Worm (Caenorhabditis elegans): Measurements from ENCODE around the gene T05A10.6.
A peak's percentile ranks its signal among the peaks of the same experiment; 100 is the strongest.

Gene T05A10.6

DNA sequence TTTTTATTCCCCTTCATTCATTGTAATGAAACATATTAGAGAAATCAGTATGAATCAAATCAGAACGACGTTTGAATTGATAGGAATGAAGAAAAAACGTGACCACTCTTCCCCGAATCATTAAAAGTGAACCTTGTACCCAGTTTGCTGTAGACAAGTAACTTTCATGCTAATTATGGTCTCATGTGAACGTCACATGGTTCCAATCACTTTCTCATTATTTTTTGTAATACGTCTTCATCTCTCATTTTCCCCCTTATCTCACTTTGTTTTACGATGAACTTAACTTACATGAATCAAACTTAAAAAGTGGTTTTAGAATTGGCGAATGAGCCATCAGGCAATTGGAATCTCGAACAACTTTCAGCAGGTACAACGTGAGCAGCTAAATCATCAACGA, 21.8 kb downstream of the T05A10.6 start:
- TF ChIP-seq nhr-23 (tag; optimal IDR thresholded peaks at IDR 0.05) (peak; percentile 66), pqm-1 (tag; optimal IDR thresholded peaks at IDR 0.05) (peak; percentile 12), nhr-43 (tag; optimal IDR thresholded peaks at IDR 0.05; ENCODE audit: poor library complexity, severe bottlenecking) (peak; percentile 88), nfya-1 (tag; optimal IDR thresholded peaks at IDR 0.05; ENCODE audit: insufficient read depth) (no peak), nhr-25 (tag; optimal IDR thresholded peaks at IDR 0.05) (peak; percentile 68), nhr-77 (tag; optimal IDR thresholded peaks at IDR 0.05) (no peak)

- TF ChIP-seq ztf-4 (tag; optimal IDR thresholded peaks at IDR 0.05) (no peak), zag-1 (tag; optimal IDR thresholded peaks at IDR 0.05) (no peak), nfya-1 (tag; optimal IDR thresholded peaks at IDR 0.05; ENCODE audit: insufficient read depth) (peak; percentile 68), snpc-4 (tag; optimal IDR thresholded peaks at IDR 0.05) (no peak), fos-1 (tag; optimal IDR thresholded peaks at IDR 0.05) (no peak), elt-2 (tag; optimal IDR thresholded peaks at IDR 0.05) (peak; percentile 93), unc-62 (GFP tag; optimal IDR thresholded peaks at IDR 0.05) (peak; percentile 28), jun-1 (tag; optimal IDR thresholded peaks at IDR 0.05) (peak; percentile 78), nhr-43 (tag; optimal IDR thresholded peaks at IDR 0.05; ENCODE audit: poor library complexity, severe bottlenecking) (peak; percentile 59), lin-15B (tag; optimal IDR thresholded peaks at IDR 0.05) (no peak), nhr-77 (tag; optimal IDR thresholded peaks at IDR 0.05) (no peak), sea-2 (GFP tag; optimal IDR thresholded peaks at IDR 0.05) (no peak), nhr-67 (tag; optimal IDR thresholded peaks at IDR 0.05) (no peak), lsy-12 (tag; optimal IDR thresholded peaks at IDR 0.05) (peak; percentile 30), egl-27 (tag; optimal IDR thresholded peaks at IDR 0.05) (peak; percentile 75), R02D3.7 (tag; optimal IDR thresholded peaks at IDR 0.05) (peak; percentile 40), nhr-76 (tag; optimal IDR thresholded peaks at IDR 0.05) (no peak), ceh-9 (tag; optimal IDR thresholded peaks at IDR 0.05) (no peak), mml-1 (tag; optimal IDR thresholded peaks at IDR 0.05) (no peak), lin-39 (tag; optimal IDR thresholded peaks at IDR 0.05) (peak; percentile 65), mdl-1 (tag; optimal IDR thresholded peaks at IDR 0.05) (no peak), ceh-28 (tag; optimal IDR thresholded peaks at IDR 0.05) (peak; percentile 80), eor-1 (tag; optimal IDR thresholded peaks at IDR 0.05) (no peak), tbx-2 (tag; optimal IDR thresholded peaks at IDR 0.05) (no peak), nhr-12 (tag; optimal IDR thresholded peaks at IDR 0.05) (no peak), egl-5 (tag; optimal IDR thresholded peaks at IDR 0.05) (peak; percentile 90), pha-4 (tag; optimal IDR thresholded peaks at IDR 0.05) (peak; percentile 75), nhr-23 (tag; optimal IDR thresholded peaks at IDR 0.05) (peak; percentile 74), fkh-10 (GFP tag; optimal IDR thresholded peaks at IDR 0.05) (no peak), nhr-25 (tag; optimal IDR thresholded peaks at IDR 0.05) (peak; percentile 50), skn-1 (tag; optimal IDR thresholded peaks at IDR 0.05) (no peak), pqm-1 (tag; optimal IDR thresholded peaks at IDR 0.05) (peak; percentile 92), ceh-82 (tag; optimal IDR thresholded peaks at IDR 0.05) (no peak), fkh-2 (tag; optimal IDR thresholded peaks at IDR 0.05) (no peak), elt-1 (tag; optimal IDR thresholded peaks at IDR 0.05) (no peak), ceh-16 (tag; optimal IDR thresholded peaks at IDR 0.05) (no peak), ZK546.5 (tag; optimal IDR thresholded peaks at IDR 0.05) (no peak), hmg-11 (tag; optimal IDR thresholded peaks at IDR 0.05) (no peak), aly-2 (tag; optimal IDR thresholded peaks at IDR 0.05) (no peak), elt-3 (tag; optimal IDR thresholded peaks at IDR 0.05) (peak in 1 of 3 experiments; percentile 80)
Measured at ce11 chrX:10772165-10772584, 22.4 kb downstream of the T05A10.6 start.

DNA sequence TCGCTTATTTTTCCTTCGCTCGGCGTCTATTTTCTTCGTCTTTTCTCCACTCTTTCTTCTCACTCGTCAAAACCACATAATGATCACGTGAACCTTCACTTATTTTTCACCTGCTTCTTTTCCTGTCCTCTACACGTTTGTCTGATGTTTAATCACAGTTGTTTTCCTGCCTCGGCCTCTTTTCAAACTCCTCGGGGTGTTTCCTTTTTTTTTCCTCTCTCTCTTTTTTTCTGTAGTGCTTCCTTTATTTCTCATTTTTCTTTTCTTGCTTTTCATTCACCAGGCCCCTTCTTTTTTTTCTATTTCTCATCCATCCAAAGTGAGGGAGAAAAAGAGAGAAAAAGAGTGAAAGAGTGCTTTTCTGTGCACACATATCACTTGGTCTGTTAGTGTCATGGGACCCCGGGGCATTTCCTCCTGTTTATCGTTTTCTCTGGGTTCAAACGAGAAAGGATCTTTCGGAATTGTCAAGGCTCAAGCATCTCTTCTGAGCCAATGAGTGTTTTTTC, 23.5 kb downstream of the T05A10.6 start:
- TF ChIP-seq ztf-4 (tag; optimal IDR thresholded peaks at IDR 0.05): peak; percentile 33
- TF ChIP-seq nfya-1 (tag; optimal IDR thresholded peaks at IDR 0.05; ENCODE audit: insufficient read depth): peak; percentile 90
- TF ChIP-seq nhr-25 (tag; optimal IDR thresholded peaks at IDR 0.05): peak; percentile 55
- no peak for TF ChIP-seq ama-1 (optimal IDR thresholded peaks at IDR 0.05)
- peak; percentile 36 for TF ChIP-seq egl-27 (tag; optimal IDR thresholded peaks at IDR 0.05)
- TF ChIP-seq lsy-12 (tag; optimal IDR thresholded peaks at IDR 0.05): peak; percentile 74
- no peak for TF ChIP-seq nhr-77 (tag; optimal IDR thresholded peaks at IDR 0.05)
- peak; percentile 54 for TF ChIP-seq snpc-4 (tag; optimal IDR thresholded peaks at IDR 0.05)
- peak; percentile 27 for TF ChIP-seq pqm-1 (tag; optimal IDR thresholded peaks at IDR 0.05)
- no peak for TF ChIP-seq eor-1 (tag; optimal IDR thresholded peaks at IDR 0.05)
- TF ChIP-seq nhr-43 (tag; optimal IDR thresholded peaks at IDR 0.05; ENCODE audit: poor library complexity, severe bottlenecking): peak; percentile 85
- no peak for TF ChIP-seq mml-1 (tag; optimal IDR thresholded peaks at IDR 0.05)
- TF ChIP-seq fkh-10 (GFP tag; optimal IDR thresholded peaks at IDR 0.05): peak; percentile 92
- TF ChIP-seq elt-3 (tag; optimal IDR thresholded peaks at IDR 0.05): peak in 2 of 3 experiments; percentile 23 to 26
- no peak for TF ChIP-seq ceh-16 (tag; optimal IDR thresholded peaks at IDR 0.05)
- TF ChIP-seq elt-1 (tag; optimal IDR thresholded peaks at IDR 0.05): peak; percentile 57
- TF ChIP-seq R02D3.7 (tag; optimal IDR thresholded peaks at IDR 0.05): no peak
- peak; percentile 18 for TF ChIP-seq fkh-2 (tag; optimal IDR thresholded peaks at IDR 0.05)
- TF ChIP-seq nhr-23 (tag; optimal IDR thresholded peaks at IDR 0.05): peak; percentile 86
- TF ChIP-seq ZK546.5 (tag; optimal IDR thresholded peaks at IDR 0.05): no peak
- TF ChIP-seq unc-62 (GFP tag; optimal IDR thresholded peaks at IDR 0.05): peak; percentile 78
- no peak for TF ChIP-seq zag-1 (tag; optimal IDR thresholded peaks at IDR 0.05)
- no peak for TF ChIP-seq nhr-237 (tag; optimal IDR thresholded peaks at IDR 0.05)
- TF ChIP-seq hmg-11 (tag; optimal IDR thresholded peaks at IDR 0.05): peak; percentile 49
- no peak for TF ChIP-seq nhr-28 (tag; optimal IDR thresholded peaks at IDR 0.05)
- TF ChIP-seq tbx-2 (tag; optimal IDR thresholded peaks at IDR 0.05): peak; percentile 66
- no peak for TF ChIP-seq nhr-76 (tag; optimal IDR thresholded peaks at IDR 0.05)
- TF ChIP-seq lin-39 (tag; optimal IDR thresholded peaks at IDR 0.05): peak; percentile 89
- TF ChIP-seq ceh-9 (tag; optimal IDR thresholded peaks at IDR 0.05): no peak
- no peak for TF ChIP-seq nhr-67 (tag; optimal IDR thresholded peaks at IDR 0.05)
- TF ChIP-seq daf-12 (tag; optimal IDR thresholded peaks at IDR 0.05): no peak
- TF ChIP-seq lin-15B (tag; optimal IDR thresholded peaks at IDR 0.05): peak; percentile 3
- TF ChIP-seq egl-5 (tag; optimal IDR thresholded peaks at IDR 0.05): peak; percentile 66
- no peak for TF ChIP-seq jun-1 (tag; optimal IDR thresholded peaks at IDR 0.05)
